Fruit fly (Drosophila melanogaster): ENCODE data around the gene CG11029.

CG11029 gene

DNA sequence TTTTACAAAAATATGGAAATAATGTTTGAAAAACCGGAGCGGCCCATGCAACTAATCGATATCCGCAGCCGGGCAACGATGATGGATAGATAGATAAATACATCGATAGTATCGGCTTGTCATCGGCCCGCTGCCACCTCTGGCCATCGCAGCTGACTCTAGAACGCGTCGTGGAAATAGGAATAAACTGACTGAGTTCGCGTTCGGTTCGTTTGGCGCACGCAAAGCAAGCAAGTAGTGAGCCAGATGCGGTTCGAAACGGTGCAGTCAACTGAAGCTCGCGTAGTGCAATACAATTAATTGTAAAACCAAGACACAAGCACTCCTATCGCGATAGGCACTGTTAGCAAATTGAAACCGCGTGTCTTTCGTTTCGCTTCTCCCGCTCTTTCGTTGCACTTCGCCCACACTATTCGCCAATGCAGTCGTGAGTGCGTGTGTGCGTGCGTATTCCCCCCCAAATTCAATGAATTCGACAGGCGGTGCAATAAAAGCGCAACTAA lies 21.4 kb upstream of the CG11029 start, which contains the start of gene CG11030 (continued):
- TF ChIP-seq prd (optimal IDR thresholded peaks at IDR 0.05) (no peak), prd (GFP tag; IDR thresholded peaks at IDR 0.05) (no peak; the same call in 2 of the 3 replicates), Poxn (GFP tag; IDR thresholded peaks at IDR 0.05) (no peak), gfzf (GFP tag; optimal IDR thresholded peaks at IDR 0.05) (no peak), CG10654 (GFP tag; optimal IDR thresholded peaks at IDR 0.05) (no peak), Mes4 (GFP tag; optimal IDR thresholded peaks at IDR 0.05) (no peak), Drgx (GFP tag; IDR thresholded peaks at IDR 0.05) (no peak), H15 (GFP tag; IDR thresholded peaks at IDR 0.05) (no peak), CG13123 (GFP tag; optimal IDR thresholded peaks at IDR 0.05) (no peak), CG10462 (GFP tag; optimal IDR thresholded peaks at IDR 0.05) (no peak), hbn (GFP tag; IDR thresholded peaks at IDR 0.05; ENCODE audit: partially characterized antibody) (peak; percentile 98), CG18764 (GFP tag; optimal IDR thresholded peaks at IDR 0.05) (no peak), Dll (GFP tag; IDR thresholded peaks at IDR 0.05; ENCODE audit: partially characterized antibody) (peak; percentile 98), CG2712 (tag; optimal IDR thresholded peaks at IDR 0.05) (peak; percentile 7), MBD-R2 (GFP tag; IDR thresholded peaks at IDR 0.05) (peak; percentile 86), CG6654 (GFP tag; optimal IDR thresholded peaks at IDR 0.05) (no peak), HLHmδ (GFP tag; optimal IDR thresholded peaks at IDR 0.05) (peak; percentile 26), row (GFP tag; IDR thresholded peaks at IDR 0.05) (peak; percentile 61; the same call in 2 of the 3 replicates), CG8089 (GFP tag; optimal IDR thresholded peaks at IDR 0.05) (no peak), zen2 (GFP tag; IDR thresholded peaks at IDR 0.05; ENCODE audit: partially characterized antibody) (peak; percentile 98), pita (GFP tag; optimal IDR thresholded peaks at IDR 0.05) (no peak), ken (GFP tag; IDR thresholded peaks at IDR 0.05) (no peak), Vsx1 (GFP tag; optimal IDR thresholded peaks at IDR 0.05) (no peak), zen (tag; optimal IDR thresholded peaks at IDR 0.05) (no peak), CG18262 (tag; optimal IDR thresholded peaks at IDR 0.05) (peak; percentile 1), org-1 (GFP tag; optimal IDR thresholded peaks at IDR 0.05) (no peak), CG11093 (GFP tag; IDR thresholded peaks at IDR 0.05) (no peak), Xrp1 (GFP tag; IDR thresholded peaks at IDR 0.05) (no peak), CG43689 (GFP tag; IDR thresholded peaks at IDR 0.05) (no peak), CG30020 (tag; optimal IDR thresholded peaks at IDR 0.05) (no peak), CG10274 (GFP tag; optimal IDR thresholded peaks at IDR 0.05) (no peak), cg (GFP tag; optimal IDR thresholded peaks at IDR 0.05) (peak; percentile 53), CG34422 (GFP tag; IDR thresholded peaks at IDR 0.05) (peak; percentile 71; the same call in 2 of the 3 replicates), CG3847 (GFP tag; IDR thresholded peaks at IDR 0.05) (peak; percentile 28; the same call in 1 of the 2 replicates), ftz-f1 (GFP tag; optimal IDR thresholded peaks at IDR 0.05) (no peak), Fer3 (tag; optimal IDR thresholded peaks at IDR 0.05) (peak; percentile 13), cas (GFP tag; IDR thresholded peaks at IDR 0.05) (no peak), Oli (tag; optimal IDR thresholded peaks at IDR 0.05) (no peak), tap (tag; optimal IDR thresholded peaks at IDR 0.05) (no peak), Hsf (GFP tag; optimal IDR thresholded peaks at IDR 0.05) (no peak), chm (GFP tag; IDR thresholded peaks at IDR 0.05) (peak; percentile 71), Aef1 (GFP tag; IDR thresholded peaks at IDR 0.05) (0 out of 3 replicates have a peak, but pooled peaks have one; percentile 22), sens (GFP tag) (peak; percentile 81), CG17186 (GFP tag; optimal IDR thresholded peaks at IDR 0.05) (no peak), MESR4 (GFP tag; optimal IDR thresholded peaks at IDR 0.05) (peak; percentile 75), D (optimal IDR thresholded peaks at IDR 0.05) (no peak), D (GFP tag; optimal IDR thresholded peaks at IDR 0.05) (no peak), Stat92E (GFP tag; optimal IDR thresholded peaks at IDR 0.05) (peak in 1 of 3 experiments; percentile 39), B-H1 (GFP tag; IDR thresholded peaks at IDR 0.05) (no peak), CG18476 (GFP tag; optimal IDR thresholded peaks at IDR 0.05) (no peak), fru (optimal IDR thresholded peaks at IDR 0.05) (no peak), ERR (GFP tag; optimal IDR thresholded peaks at IDR 0.05) (no peak)

Measured in whole organism, embryonic.